Worm (Caenorhabditis elegans) whole organism, midembryonic: ENCODE data around the gene Y22D7AL.7.

Experiments used
- flt-1 ChIP-seq: fragments of 200-800 bp; sonication (Bioruptor generic); IDR thresholded peaks from 2 replicates; pipeline ENCODE4 v1.3.6; 2022; ENCODE audit warnings: missing genetic modification characterization, missing compliant biosample characterization
- klf-2 ChIP-seq: fragments of 200-800 bp; sonication (Bioruptor generic); conservative IDR thresholded peaks from 2 replicates; pipeline ENCODE4 v1.3.6; 2022; ENCODE audit warnings: missing genetic modification reagents, missing genetic modification characterization, missing compliant biosample characterization
- med-1 ChIP-seq: sonication (generic microtip); optimal IDR thresholded peaks from 2 replicates; lab custom pipeline; 2017; ENCODE audit warnings: missing genetic modification characterization, mild to moderate bottlenecking, missing compliant biosample characterization, antibody characterized with exemption, missing genetic modification reagents; ENCODE audit not compliant: insufficient read depth
- tab-1 ChIP-seq: fragments of 200-800 bp; sonication (Bioruptor generic); IDR thresholded peaks from 2 replicates; pipeline ENCODE4 v1.3.6; 2022; ENCODE audit warnings: missing genetic modification characterization, missing compliant biosample characterization

DNA sequence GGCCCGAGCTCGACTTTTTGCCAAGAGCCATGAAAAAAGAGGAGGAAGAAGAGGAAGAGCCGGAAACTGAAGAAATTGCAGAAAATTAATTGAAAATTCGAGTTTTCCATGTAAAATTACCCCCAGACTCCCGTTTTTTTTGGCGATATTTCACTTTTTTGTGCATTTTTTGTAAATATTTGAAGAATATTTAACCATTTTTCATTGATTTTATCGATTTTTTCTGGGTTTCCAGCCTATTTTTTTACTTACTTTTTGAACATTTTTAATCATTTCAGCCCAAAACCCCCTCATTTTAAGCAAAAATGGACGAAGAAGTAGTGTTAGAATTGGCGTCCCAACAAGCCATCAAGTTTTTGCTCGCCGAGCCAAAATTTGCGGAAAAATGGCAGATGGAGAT, at the start of gene Y22D7AL.7:
- no peak for TF ChIP-seq med-1 (GFP tag; lab: Kevin White, UChicago)
- no peak for TF ChIP-seq tab-1 (GFP tag; lab: Robert Waterston, UW)
- no peak for TF ChIP-seq klf-2 (GFP tag; lab: Robert Waterston, UW)
- TF ChIP-seq flt-1 (GFP tag; lab: Robert Waterston, UW): no peak
